Worm (Caenorhabditis elegans): ENCODE measurements around the gene Y71H10B.1.

- TF ChIP-seq nfya-1 (tag; optimal IDR thresholded peaks at IDR 0.05; ENCODE audit: borderline replicate concordance, insufficient read depth): no peak
- TF ChIP-seq B0261.1 (tag; optimal IDR thresholded peaks at IDR 0.05): no peak
- TF ChIP-seq unc-62 (GFP tag; optimal IDR thresholded peaks at IDR 0.05): no peak
These were observed 37.3 kb upstream of the Y71H10B.1 start for ce11 chrX:2877433-2877832.
